Worm (Caenorhabditis elegans) whole organism, L2 larva: ENCODE measurements around the gene Y54G2A.57.

Source experiments
- C34F6.9 ChIP-seq: fragments of 150-350 bp; optimal IDR thresholded peaks from 2 replicates; lab custom pipeline; 2014; ENCODE audit warnings: missing biosample characterization, missing genetic modification characterization
- F13H6.1 ChIP-seq: sonication (generic microtip); optimal IDR thresholded peaks from 2 replicates; lab custom pipeline; 2016; ENCODE audit warnings: missing genetic modification characterization, missing compliant biosample characterization
- R02D3.7 ChIP-seq: fragments of 150-350 bp; optimal IDR thresholded peaks from 2 replicates; lab custom pipeline; 2014; ENCODE audit warnings: missing biosample characterization, missing genetic modification characterization
- Y55F3AM.14 ChIP-seq: fragments of 200-800 bp; sonication (Bioruptor generic); optimal IDR thresholded peaks from 2 replicates; lab custom pipeline; 2018; ENCODE audit warnings: mild to moderate bottlenecking, missing genetic modification characterization, missing compliant biosample characterization
- ZK546.5 ChIP-seq: sonication (generic microtip); optimal IDR thresholded peaks from 2 replicates; lab custom pipeline; 2017; ENCODE audit warnings: missing biosample characterization, missing genetic modification characterization
- alr-1 ChIP-seq: fragments of 150-350 bp; optimal IDR thresholded peaks from 2 replicates; lab custom pipeline; 2014; ENCODE audit warnings: missing biosample characterization, missing genetic modification characterization
- aly-2 ChIP-seq: fragments of 150-350 bp; optimal IDR thresholded peaks from 2 replicates; lab custom pipeline; 2014; ENCODE audit warnings: missing biosample characterization, missing genetic modification characterization
- ama-1 ChIP-seq: fragments of 150-350 bp; optimal IDR thresholded peaks from 2 replicates; lab custom pipeline; 2018; ENCODE audit warnings: inconsistent platforms
- ceh-16 ChIP-seq: fragments of 150-350 bp; optimal IDR thresholded peaks from 2 replicates; lab custom pipeline; 2014; ENCODE audit warnings: missing biosample characterization, missing genetic modification characterization
- ceh-82 ChIP-seq: fragments of 150-350 bp; optimal IDR thresholded peaks from 2 replicates; lab custom pipeline; 2014; ENCODE audit warnings: missing biosample characterization, missing genetic modification characterization
- crh-2 ChIP-seq: sonication (generic microtip); optimal IDR thresholded peaks from 2 replicates; lab custom pipeline; 2017; ENCODE audit warnings: missing biosample characterization, missing genetic modification characterization
- dmd-4 ChIP-seq: sonication (generic microtip); optimal IDR thresholded peaks from 2 replicates; lab custom pipeline; 2017; ENCODE audit warnings: missing biosample characterization, missing genetic modification characterization
- egl-27 ChIP-seq: sonication (generic microtip); optimal IDR thresholded peaks from 3 replicates; lab custom pipeline; 2017; ENCODE audit warnings: missing biosample characterization, missing genetic modification reagents, missing genetic modification characterization
- elt-1 ChIP-seq: fragments of 150-350 bp; optimal IDR thresholded peaks from 2 replicates; lab custom pipeline; 2014; ENCODE audit warnings: missing biosample characterization, missing genetic modification characterization
- elt-3 ChIP-seq: sonication (generic microtip); optimal IDR thresholded peaks from 2 replicates; lab custom pipeline; 2017; ENCODE audit warnings: missing biosample characterization, missing genetic modification characterization
- fos-1 ChIP-seq: fragments of 150-350 bp; optimal IDR thresholded peaks from 2 replicates; lab custom pipeline; 2014; ENCODE audit warnings: missing biosample characterization, missing genetic modification characterization
- gmeb-1 ChIP-seq: fragments of 150-350 bp; optimal IDR thresholded peaks from 2 replicates; lab custom pipeline; 2014; ENCODE audit warnings: missing biosample characterization, missing genetic modification characterization
- lin-11 ChIP-seq: fragments of 150-350 bp; sonication (generic microtip); optimal IDR thresholded peaks from 2 replicates; lab custom pipeline; 2014; ENCODE audit warnings: missing biosample characterization, missing genetic modification characterization, inconsistent platforms, mixed read lengths
- lin-13 ChIP-seq: fragments of 150-350 bp; optimal IDR thresholded peaks from 2 replicates; lab custom pipeline; 2014; ENCODE audit warnings: missing biosample characterization, missing genetic modification reagents, missing genetic modification characterization
- lin-39 ChIP-seq: fragments of 150-350 bp; optimal IDR thresholded peaks from 2 replicates; lab custom pipeline; 2014; ENCODE audit warnings: missing biosample characterization, missing genetic modification reagents, missing genetic modification characterization
- lsy-2 ChIP-seq, 2 experiments: fragments of 150-350 bp in 1 of 2; sonication (generic microtip) in 1 of 2; optimal IDR thresholded peaks; 2 replicates each; lab custom pipeline; 2014 to 2017; ENCODE audit warnings: missing biosample characterization in 2 of 2, missing genetic modification characterization in 2 of 2
- mab-5 ChIP-seq: fragments of 150-350 bp; optimal IDR thresholded peaks from 2 replicates; lab custom pipeline; 2014; ENCODE audit warnings: missing biosample characterization, missing genetic modification characterization
- mbf-1 ChIP-seq: sonication (generic microtip); optimal IDR thresholded peaks from 2 replicates; lab custom pipeline; 2017; ENCODE audit warnings: missing biosample characterization, missing genetic modification characterization
- mdl-1 ChIP-seq, 2 experiments: fragments of 150-350 bp in 1 of 2; sonication (generic microtip) in 1 of 2; optimal IDR thresholded peaks; 2 replicates each; lab custom pipeline; 2017; ENCODE audit warnings: missing biosample characterization in 2 of 2, missing genetic modification characterization in 2 of 2
- nhr-11 ChIP-seq: fragments of 150-350 bp; optimal IDR thresholded peaks from 2 replicates; lab custom pipeline; 2014; ENCODE audit warnings: missing biosample characterization, missing genetic modification characterization
- nhr-12 ChIP-seq: fragments of 150-350 bp; optimal IDR thresholded peaks from 2 replicates; lab custom pipeline; 2014; ENCODE audit warnings: missing biosample characterization, missing genetic modification characterization
- nhr-129 ChIP-seq: fragments of 150-350 bp; optimal IDR thresholded peaks from 2 replicates; lab custom pipeline; 2014; ENCODE audit warnings: missing biosample characterization, missing genetic modification characterization
- nhr-21 ChIP-seq: fragments of 150-350 bp; optimal IDR thresholded peaks from 2 replicates; lab custom pipeline; 2014; ENCODE audit warnings: missing biosample characterization, missing genetic modification characterization
- nhr-23 ChIP-seq: fragments of 150-350 bp; optimal IDR thresholded peaks from 2 replicates; lab custom pipeline; 2014; ENCODE audit warnings: missing biosample characterization, missing genetic modification reagents, missing genetic modification characterization
- nhr-237 ChIP-seq: fragments of 150-350 bp; optimal IDR thresholded peaks from 2 replicates; lab custom pipeline; 2014; ENCODE audit warnings: missing biosample characterization, missing genetic modification characterization
- nhr-6 ChIP-seq: fragments of 150-350 bp; optimal IDR thresholded peaks from 2 replicates; lab custom pipeline; 2014; ENCODE audit warnings: missing biosample characterization, missing genetic modification characterization
- peb-1 ChIP-seq: fragments of 150-350 bp; optimal IDR thresholded peaks from 2 replicates; lab custom pipeline; 2014; ENCODE audit warnings: missing biosample characterization, missing genetic modification characterization
- sem-4 ChIP-seq: fragments of 150-350 bp; optimal IDR thresholded peaks from 2 replicates; lab custom pipeline; 2014; ENCODE audit warnings: missing biosample characterization, missing genetic modification reagents, missing genetic modification characterization
- skn-1 ChIP-seq: sonication (generic microtip); optimal IDR thresholded peaks from 2 replicates; lab custom pipeline; 2017; ENCODE audit warnings: missing biosample characterization, missing genetic modification characterization
- sma-3 ChIP-seq: sonication (generic microtip); optimal IDR thresholded peaks from 2 replicates; lab custom pipeline; 2016; ENCODE audit warnings: missing genetic modification reagents, missing genetic modification characterization, missing compliant biosample characterization
- sma-9 ChIP-seq, 2 experiments: fragments of 150-350 bp in 1 of 2; sonication (generic microtip) in 1 of 2; optimal IDR thresholded peaks; 2 replicates each; lab custom pipeline; 2014 to 2016; ENCODE audit warnings: missing genetic modification characterization in 2 of 2, mild to moderate bottlenecking in 1 of 2, missing biosample characterization in 1 of 2, missing compliant biosample characterization in 1 of 2, missing genetic modification reagents in 1 of 2, moderate library complexity in 1 of 2
- snpc-4 ChIP-seq: fragments of 150-350 bp; optimal IDR thresholded peaks from 2 replicates; lab custom pipeline; 2014; ENCODE audit warnings: missing biosample characterization, missing genetic modification characterization
- unc-39 ChIP-seq: fragments of 150-350 bp; optimal IDR thresholded peaks from 2 replicates; lab custom pipeline; 2014; ENCODE audit warnings: missing biosample characterization, missing genetic modification characterization
- unc-55 ChIP-seq: fragments of 150-350 bp; sonication (generic microtip); optimal IDR thresholded peaks from 3 replicates; lab custom pipeline; 2014; ENCODE audit warnings: missing biosample characterization, missing genetic modification reagents, missing genetic modification characterization
- ztf-1 ChIP-seq: fragments of 200-800 bp; sonication (Bioruptor generic); conservative IDR thresholded peaks from 2 replicates; pipeline ENCODE4 v1.3.6; 2022; ENCODE audit warnings: missing genetic modification characterization, missing compliant biosample characterization
- ztf-11 ChIP-seq: sonication (generic microtip); optimal IDR thresholded peaks from 2 replicates; lab custom pipeline; 2017; ENCODE audit warnings: missing biosample characterization, missing genetic modification characterization
- ztf-4 ChIP-seq: fragments of 150-350 bp; optimal IDR thresholded peaks from 2 replicates; lab custom pipeline; 2014; ENCODE audit warnings: missing biosample characterization, missing genetic modification characterization

Y54G2A.57 gene

ce11 chrIV:2982443-2982842, 12.7 kb downstream of the Y54G2A.57 start:
- TF ChIP-seq elt-1 (tag; lab: Kevin White, UChicago) (no peak), mbf-1 (no peak), lin-39 (tag; lab: Kevin White, UChicago) (no peak), ztf-1 (GFP tag; lab: Robert Waterston, UW) (no peak), lin-13 (GFP tag; lab: Kevin White, UChicago) (no peak), mdl-1 (tag; optimal IDR thresholded peaks at IDR 0.05; lab: Kevin White, UChicago) (no peak), unc-55 (GFP tag; lab: Kevin White, UChicago) (no peak)

- TF ChIP-seq nhr-237 (tag; lab: Kevin White, UChicago) (no peak), fos-1 (tag; lab: Kevin White, UChicago) (no peak)
These were observed 17.0 kb downstream of the Y54G2A.57 start for ce11 chrIV:2986720-2987119.

ce11 chrIV:2990519-2990918, 20.8 kb downstream of the Y54G2A.57 start:
- no peak for TF ChIP-seq Y55F3AM.14 (GFP tag; lab: Kevin White, UChicago)
- no peak for TF ChIP-seq gmeb-1 (tag; lab: Kevin White, UChicago)
- no peak for TF ChIP-seq ama-1 (lab: Kevin White, UChicago)
- TF ChIP-seq sma-9 (GFP tag; optimal IDR thresholded peaks at IDR 0.05; lab: Kevin White, UChicago), result no peak
- TF ChIP-seq sma-9 (tag; optimal IDR thresholded peaks at IDR 0.05; lab: Kevin White, UChicago), result no peak
- TF ChIP-seq aly-2, result no peak
- peak; percentile 49 for TF ChIP-seq nhr-129 (tag; lab: Kevin White, UChicago)
- no peak for TF ChIP-seq elt-1 (tag; lab: Kevin White, UChicago)
- TF ChIP-seq ceh-16 (tag; lab: Kevin White, UChicago), result no peak
- TF ChIP-seq nhr-12, result no peak
- no peak for TF ChIP-seq lin-11 (tag; lab: Kevin White, UChicago)
- TF ChIP-seq sma-3 (GFP tag; lab: Kevin White, UChicago), result no peak
- no peak for TF ChIP-seq ztf-4 (tag; lab: Kevin White, UChicago)
- no peak for TF ChIP-seq mab-5
- TF ChIP-seq nhr-6 (tag; lab: Kevin White, UChicago), result no peak
- TF ChIP-seq nhr-11, result no peak
- no peak for TF ChIP-seq nhr-23 (tag; lab: Kevin White, UChicago)
- TF ChIP-seq nhr-21 (tag; lab: Kevin White, UChicago), result no peak
- TF ChIP-seq fos-1 (tag; lab: Kevin White, UChicago), result no peak
- no peak for TF ChIP-seq unc-39 (tag; lab: Kevin White, UChicago)
- TF ChIP-seq snpc-4 (tag; lab: Kevin White, UChicago), result no peak
- no peak for TF ChIP-seq alr-1 (tag; lab: Kevin White, UChicago)
- TF ChIP-seq peb-1 (tag; lab: Kevin White, UChicago), result no peak
- TF ChIP-seq unc-55 (GFP tag; lab: Kevin White, UChicago), result peak; percentile 40
- TF ChIP-seq egl-27 (tag; lab: Kevin White, UChicago), result no peak
- TF ChIP-seq C34F6.9 (tag; lab: Kevin White, UChicago), result no peak
- no peak for TF ChIP-seq lin-39 (tag; lab: Kevin White, UChicago)
- no peak for TF ChIP-seq crh-2 (tag; lab: Kevin White, UChicago)
- TF ChIP-seq lsy-2 (tag; optimal IDR thresholded peaks at IDR 0.05; lab: Kevin White, UChicago), result peak in 1 of 2 experiments; percentile 28
- peak; percentile 18 for TF ChIP-seq F13H6.1 (tag; lab: Kevin White, UChicago)

ce11 chrIV:2993278-2993899, 23.6 kb downstream of the Y54G2A.57 start:
- TF ChIP-seq sma-9 (GFP tag; optimal IDR thresholded peaks at IDR 0.05; lab: Kevin White, UChicago), result peak; percentile 60
- no peak for TF ChIP-seq sma-9 (tag; optimal IDR thresholded peaks at IDR 0.05; lab: Kevin White, UChicago)
- no peak for TF ChIP-seq nhr-11
- TF ChIP-seq ama-1 (lab: Kevin White, UChicago), result no peak
- TF ChIP-seq fos-1 (tag; lab: Kevin White, UChicago), result no peak
- no peak for TF ChIP-seq elt-1 (tag; lab: Kevin White, UChicago)
- TF ChIP-seq C34F6.9 (tag; lab: Kevin White, UChicago), result peak; percentile 59
- no peak for TF ChIP-seq nhr-12
- TF ChIP-seq ztf-1 (GFP tag; lab: Robert Waterston, UW), result no peak
- TF ChIP-seq ztf-4 (tag; lab: Kevin White, UChicago), result no peak
- no peak for TF ChIP-seq elt-3 (tag; lab: Kevin White, UChicago)
- TF ChIP-seq mab-5, result peak; percentile 52
- no peak for TF ChIP-seq aly-2
- TF ChIP-seq alr-1 (tag; lab: Kevin White, UChicago), result no peak
- no peak for TF ChIP-seq ztf-11 (tag; lab: Kevin White, UChicago)
- peak; percentile 50 for TF ChIP-seq lin-11 (tag; lab: Kevin White, UChicago)
- peak; percentile 67 for TF ChIP-seq nhr-129 (tag; lab: Kevin White, UChicago)
- no peak for TF ChIP-seq R02D3.7 (tag; lab: Kevin White, UChicago)
- TF ChIP-seq unc-55 (GFP tag; lab: Kevin White, UChicago), result peak; percentile 82
- no peak for TF ChIP-seq peb-1 (tag; lab: Kevin White, UChicago)
- no peak for TF ChIP-seq dmd-4 (tag; lab: Kevin White, UChicago)
- peak; percentile 64 for TF ChIP-seq sem-4 (tag; lab: Kevin White, UChicago)
- no peak for TF ChIP-seq F13H6.1 (tag; lab: Kevin White, UChicago)
- no peak for TF ChIP-seq lin-39 (tag; lab: Kevin White, UChicago)
- TF ChIP-seq skn-1 (tag; lab: Kevin White, UChicago), result no peak
- no peak for TF ChIP-seq unc-39 (tag; lab: Kevin White, UChicago)
- peak; percentile 19 for TF ChIP-seq lin-13 (GFP tag; lab: Kevin White, UChicago)
- TF ChIP-seq mdl-1 (tag; optimal IDR thresholded peaks at IDR 0.05; lab: Kevin White, UChicago), result peak in 1 of 2 experiments; percentile 59
- no peak for TF ChIP-seq sma-3 (GFP tag; lab: Kevin White, UChicago)
- peak in 1 of 2 experiments; percentile 46 for TF ChIP-seq lsy-2 (tag; optimal IDR thresholded peaks at IDR 0.05; lab: Kevin White, UChicago)
- no peak for TF ChIP-seq nhr-6 (tag; lab: Kevin White, UChicago)
- TF ChIP-seq ceh-82 (tag; lab: Kevin White, UChicago), result no peak
- TF ChIP-seq ZK546.5 (tag; lab: Kevin White, UChicago), result no peak
- peak; percentile 59 for TF ChIP-seq crh-2 (tag; lab: Kevin White, UChicago)
